Worm (Caenorhabditis elegans): ENCODE data around the gene ttll-5.

The ttll-5 gene

DNA sequence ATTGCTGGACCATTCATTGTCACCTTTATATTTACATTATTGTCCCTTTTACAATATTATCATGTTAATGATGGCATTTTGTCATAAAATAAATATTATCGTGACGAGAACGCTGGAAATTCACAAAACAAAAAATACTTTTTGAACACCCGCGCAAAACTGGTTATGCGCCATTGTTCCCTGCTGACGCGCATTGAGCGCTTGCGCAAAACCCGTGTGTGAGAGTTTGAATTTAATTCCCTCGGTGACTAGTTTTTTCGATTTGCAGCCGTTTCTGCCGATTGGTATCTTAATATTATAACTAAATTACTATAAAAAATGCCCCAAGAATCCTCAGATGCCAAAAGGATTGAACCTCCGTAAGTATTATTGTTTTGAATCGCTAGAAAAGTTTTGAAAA lies 12.6 kb downstream of the ttll-5 start, which contains the start of gene pafo-1:
pafo-1 (plus strand) TSS at position 256 of the 400 bp plus-strand sequence.
- TF ChIP-seq C34F6.9 (tag; optimal IDR thresholded peaks at IDR 0.05): peak; percentile 91
- TF ChIP-seq snpc-4 (tag; optimal IDR thresholded peaks at IDR 0.05): peak; percentile 55
- peak; percentile 59 for TF ChIP-seq nhr-237 (tag; optimal IDR thresholded peaks at IDR 0.05)
- peak; percentile 81 for TF ChIP-seq mab-5 (tag; optimal IDR thresholded peaks at IDR 0.05)
- peak; percentile 84 for TF ChIP-seq lin-13 (GFP tag; optimal IDR thresholded peaks at IDR 0.05)
- peak in 1 of 2 experiments; percentile 60 for TF ChIP-seq mdl-1 (tag; optimal IDR thresholded peaks at IDR 0.05)
- peak; percentile 41 for TF ChIP-seq blmp-1 (tag; optimal IDR thresholded peaks at IDR 0.05; ENCODE audit: insufficient read depth)
- TF ChIP-seq ztf-4 (tag; optimal IDR thresholded peaks at IDR 0.05): peak; percentile 37
- peak; percentile 99 for TF ChIP-seq gmeb-1 (tag; optimal IDR thresholded peaks at IDR 0.05)
- peak; percentile 62 for TF ChIP-seq nhr-77 (tag; optimal IDR thresholded peaks at IDR 0.05)
- TF ChIP-seq nhr-6 (tag; optimal IDR thresholded peaks at IDR 0.05): peak; percentile 49
- peak; percentile 74 for TF ChIP-seq crh-2 (tag; optimal IDR thresholded peaks at IDR 0.05)
- peak; percentile 91 for TF ChIP-seq nhr-25 (tag; optimal IDR thresholded peaks at IDR 0.05)
- TF ChIP-seq ztf-1 (GFP tag; conservative IDR thresholded peaks at IDR 0.05): no peak
- no peak for TF ChIP-seq unc-39 (tag; optimal IDR thresholded peaks at IDR 0.05)
- peak; percentile 86 for TF ChIP-seq F13H6.1 (tag; optimal IDR thresholded peaks at IDR 0.05)
- no peak for TF ChIP-seq ceh-82 (tag; optimal IDR thresholded peaks at IDR 0.05)
- no peak for TF ChIP-seq dmd-4 (tag; optimal IDR thresholded peaks at IDR 0.05)
- TF ChIP-seq nhr-11 (tag; optimal IDR thresholded peaks at IDR 0.05): no peak
- TF ChIP-seq nhr-10 (tag; optimal IDR thresholded peaks at IDR 0.05): peak; percentile 36
- TF ChIP-seq peb-1 (tag; optimal IDR thresholded peaks at IDR 0.05): no peak
- TF ChIP-seq Y55F3AM.14 (GFP tag; optimal IDR thresholded peaks at IDR 0.05): peak; percentile 46
- TF ChIP-seq ama-1 (optimal IDR thresholded peaks at IDR 0.05): no peak
- peak; percentile 58 for TF ChIP-seq zag-1 (tag; optimal IDR thresholded peaks at IDR 0.05)
- no peak for TF ChIP-seq ceh-16 (tag; optimal IDR thresholded peaks at IDR 0.05)
- peak; percentile 58 for TF ChIP-seq R02D3.7 (tag; optimal IDR thresholded peaks at IDR 0.05)
- no peak for TF ChIP-seq aly-2 (tag; optimal IDR thresholded peaks at IDR 0.05)
- TF ChIP-seq sma-9 (GFP tag; optimal IDR thresholded peaks at IDR 0.05): peak; percentile 95
- no peak for TF ChIP-seq sma-9 (tag; optimal IDR thresholded peaks at IDR 0.05)
- TF ChIP-seq lin-11 (tag; optimal IDR thresholded peaks at IDR 0.05): peak; percentile 79
- no peak for TF ChIP-seq elt-1 (tag; optimal IDR thresholded peaks at IDR 0.05)
- peak; percentile 31 for TF ChIP-seq unc-62 (GFP tag; optimal IDR thresholded peaks at IDR 0.05)
- peak; percentile 92 for TF ChIP-seq unc-55 (GFP tag; optimal IDR thresholded peaks at IDR 0.05)
- peak; percentile 5 for TF ChIP-seq nhr-12 (tag; optimal IDR thresholded peaks at IDR 0.05)
- TF ChIP-seq sma-3 (GFP tag; optimal IDR thresholded peaks at IDR 0.05): peak; percentile 83
- no peak for TF ChIP-seq alr-1 (tag; optimal IDR thresholded peaks at IDR 0.05)
- peak; percentile 52 for TF ChIP-seq fos-1 (tag; optimal IDR thresholded peaks at IDR 0.05)
- TF ChIP-seq nhr-23 (tag; optimal IDR thresholded peaks at IDR 0.05): no peak
- TF ChIP-seq nhr-21 (tag; optimal IDR thresholded peaks at IDR 0.05): peak; percentile 75
- no peak for TF ChIP-seq mbf-1 (tag; optimal IDR thresholded peaks at IDR 0.05)
- no peak for TF ChIP-seq lin-39 (tag; optimal IDR thresholded peaks at IDR 0.05)
- TF ChIP-seq lsy-2 (tag; optimal IDR thresholded peaks at IDR 0.05): peak; percentile 87 to 93
- TF ChIP-seq egl-27 (tag; optimal IDR thresholded peaks at IDR 0.05): peak; percentile 81
- no peak for TF ChIP-seq ztf-11 (tag; optimal IDR thresholded peaks at IDR 0.05)
- TF ChIP-seq skn-1 (tag; optimal IDR thresholded peaks at IDR 0.05): no peak
- TF ChIP-seq elt-3 (tag; optimal IDR thresholded peaks at IDR 0.05): no peak
- TF ChIP-seq nhr-129 (tag; optimal IDR thresholded peaks at IDR 0.05): peak; percentile 72
- TF ChIP-seq sem-4 (tag; optimal IDR thresholded peaks at IDR 0.05): peak; percentile 63
- no peak for TF ChIP-seq ZK546.5 (tag; optimal IDR thresholded peaks at IDR 0.05)

Data from whole organism, L2 larva.